Fruit fly (Drosophila melanogaster): Measurements from ENCODE around the gene RpS5b.

- TF ChIP-seq CG14711 (tag; optimal IDR thresholded peaks at IDR 0.05) = no peak
- no peak for TF ChIP-seq tj (GFP tag; optimal IDR thresholded peaks at IDR 0.05)
These were observed 28.0 kb downstream of the RpS5b start for dm6 chr3R:14873345-14873744.
